Worm (Caenorhabditis elegans) whole organism, late embryonic: Measurements from ENCODE around the gene K07D4.6.

ENCODE experiments used
- T23F11.4 ChIP-seq: fragments of 200-800 bp; sonication (Bioruptor generic); optimal IDR thresholded peaks from 2 replicates; lab custom pipeline; 2018; ENCODE audit warnings: mild to moderate bottlenecking, missing genetic modification characterization, missing compliant biosample characterization
- ama-1 ChIP-seq: fragments of 150-350 bp; optimal IDR thresholded peaks from 2 replicates; lab custom pipeline; 2014
- ceh-24 ChIP-seq: sonication (generic microtip); optimal IDR thresholded peaks from 2 replicates; lab custom pipeline; 2016; ENCODE audit warnings: mild to moderate bottlenecking, missing genetic modification characterization, missing compliant biosample characterization
- elt-2 ChIP-seq: sonication (generic microtip); optimal IDR thresholded peaks from 2 replicates; lab custom pipeline; 2016; ENCODE audit warnings: missing genetic modification reagents, missing genetic modification characterization, missing compliant biosample characterization
- ets-4 ChIP-seq: sonication (generic microtip); optimal IDR thresholded peaks from 2 replicates; lab custom pipeline; 2016; ENCODE audit warnings: missing genetic modification characterization, missing compliant biosample characterization
- eyg-1 ChIP-seq: sonication (generic microtip); optimal IDR thresholded peaks from 2 replicates; lab custom pipeline; 2016; ENCODE audit warnings: missing genotype, missing genetic modification characterization, missing compliant biosample characterization
- fkh-10 ChIP-seq: fragments of 150-350 bp; optimal IDR thresholded peaks from 2 replicates; lab custom pipeline; 2014; ENCODE audit warnings: missing biosample characterization, missing genetic modification reagents, missing genetic modification characterization
- hlh-13 ChIP-seq: fragments of 200-800 bp; sonication (Bioruptor generic); optimal IDR thresholded peaks from 2 replicates; lab custom pipeline; 2018; ENCODE audit warnings: mild to moderate bottlenecking, missing genetic modification characterization, missing compliant biosample characterization
- nhr-11 ChIP-seq: fragments of 150-350 bp; optimal IDR thresholded peaks from 2 replicates; lab custom pipeline; 2014; ENCODE audit warnings: missing biosample characterization, missing genetic modification characterization
- pag-3 ChIP-seq: sonication (generic microtip); optimal IDR thresholded peaks from 2 replicates; lab custom pipeline; 2016; ENCODE audit warnings: missing compliant biosample characterization, missing genetic modification characterization, borderline replicate concordance
- pqm-1 ChIP-seq: sonication (generic microtip); optimal IDR thresholded peaks from 2 replicates; lab custom pipeline; 2016; ENCODE audit warnings: missing genetic modification characterization, missing compliant biosample characterization
- ref-2 ChIP-seq: sonication (generic microtip); optimal IDR thresholded peaks from 2 replicates; lab custom pipeline; 2016; ENCODE audit warnings: missing genetic modification characterization, missing compliant biosample characterization
- rnt-1 ChIP-seq: sonication (generic microtip); optimal IDR thresholded peaks from 2 replicates; lab custom pipeline; 2016; ENCODE audit warnings: missing genetic modification characterization, missing compliant biosample characterization
- ttx-3 ChIP-seq: sonication (generic microtip); optimal IDR thresholded peaks from 2 replicates; lab custom pipeline; 2016; ENCODE audit warnings: missing genetic modification reagents, missing genetic modification characterization, missing compliant biosample characterization

DNA sequence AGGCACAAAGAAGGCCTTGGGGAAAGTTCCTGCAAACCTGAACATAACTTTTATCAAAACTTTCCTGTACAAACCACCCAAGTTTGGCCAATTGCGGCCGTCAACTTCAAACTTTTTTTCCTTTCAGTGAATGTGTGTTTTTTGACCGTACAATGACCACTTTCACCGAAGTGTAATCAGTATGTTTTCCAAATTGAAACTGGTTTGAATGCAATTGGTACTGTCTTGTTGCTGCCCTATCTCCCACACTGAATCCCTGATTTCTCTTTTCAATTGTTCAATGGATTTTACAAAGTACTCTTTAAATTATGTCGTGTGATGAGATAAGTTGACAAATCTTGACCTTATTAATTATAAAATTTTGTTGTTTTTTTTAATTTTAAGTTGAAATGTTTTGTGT, 18.1 kb downstream of the K07D4.6 start:
- no peak for TF ChIP-seq rnt-1 (tag; lab: Kevin White, UChicago)
- no peak for TF ChIP-seq T23F11.4
- no peak for TF ChIP-seq ref-2 (tag; lab: Kevin White, UChicago)
- no peak for TF ChIP-seq ceh-24 (tag; lab: Kevin White, UChicago)
- no peak for TF ChIP-seq pqm-1 (tag; lab: Kevin White, UChicago)
- TF ChIP-seq elt-2 (tag; lab: Kevin White, UChicago), result no peak
- TF ChIP-seq hlh-13 (GFP tag; lab: Kevin White, UChicago), result no peak
- TF ChIP-seq eyg-1 (tag; lab: Kevin White, UChicago), result no peak
- TF ChIP-seq pag-3 (tag; lab: Kevin White, UChicago), result no peak
- TF ChIP-seq ama-1, result no peak
- no peak for TF ChIP-seq fkh-10 (GFP tag; lab: Kevin White, UChicago)
- no peak for TF ChIP-seq ttx-3 (tag; lab: Kevin White, UChicago)
- TF ChIP-seq nhr-11 (tag; lab: Kevin White, UChicago), result no peak
- TF ChIP-seq ets-4 (tag; lab: Kevin White, UChicago), result no peak
